Worm (Caenorhabditis elegans): ENCODE results near the gene Y66D12A.3.

The Y66D12A.3 gene

DNA sequence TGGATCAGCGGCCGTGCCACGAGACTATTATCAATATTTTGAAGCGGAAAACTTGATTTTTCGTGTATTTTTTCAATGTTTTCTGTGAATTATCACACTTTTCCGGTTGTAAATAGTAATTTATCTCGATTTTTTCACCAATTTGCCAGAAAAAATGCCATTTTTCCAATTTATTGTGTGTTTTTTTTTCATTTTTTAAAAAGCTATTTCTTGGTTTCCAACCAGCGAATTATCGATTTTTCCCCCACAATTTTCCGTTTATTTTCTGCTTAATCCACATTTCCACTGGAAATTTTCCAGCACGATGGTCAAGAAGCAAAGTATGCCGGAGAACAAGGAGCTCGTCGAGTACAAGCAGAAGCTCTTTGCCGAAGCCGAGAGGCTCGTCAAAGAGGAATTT, 21.2 kb upstream of the Y66D12A.3 start, which contains the start of gene psme-3:
psme-3 (plus strand) TSS at position 301 of the 400 bp plus-strand sequence.
- no peak for TF ChIP-seq mls-2 (tag; optimal IDR thresholded peaks at IDR 0.05)
- TF ChIP-seq ceh-39 (tag; optimal IDR thresholded peaks at IDR 0.05): no peak
- TF ChIP-seq lin-13 (tag; optimal IDR thresholded peaks at IDR 0.05): no peak
- TF ChIP-seq zip-8 (tag; optimal IDR thresholded peaks at IDR 0.05): no peak
- TF ChIP-seq ceh-43 (GFP tag; optimal IDR thresholded peaks at IDR 0.05): no peak
- no peak for TF ChIP-seq pha-4 (tag; optimal IDR thresholded peaks at IDR 0.05)
- no peak for TF ChIP-seq ham-2 (GFP tag; optimal IDR thresholded peaks at IDR 0.05)
- TF ChIP-seq lsy-2 (tag; optimal IDR thresholded peaks at IDR 0.05): no peak
- no peak for TF ChIP-seq nhr-2 (tag; optimal IDR thresholded peaks at IDR 0.05)
- no peak for TF ChIP-seq snpc-4 (tag; optimal IDR thresholded peaks at IDR 0.05)
- no peak for TF ChIP-seq cnd-1 (tag; optimal IDR thresholded peaks at IDR 0.05)

DNA sequence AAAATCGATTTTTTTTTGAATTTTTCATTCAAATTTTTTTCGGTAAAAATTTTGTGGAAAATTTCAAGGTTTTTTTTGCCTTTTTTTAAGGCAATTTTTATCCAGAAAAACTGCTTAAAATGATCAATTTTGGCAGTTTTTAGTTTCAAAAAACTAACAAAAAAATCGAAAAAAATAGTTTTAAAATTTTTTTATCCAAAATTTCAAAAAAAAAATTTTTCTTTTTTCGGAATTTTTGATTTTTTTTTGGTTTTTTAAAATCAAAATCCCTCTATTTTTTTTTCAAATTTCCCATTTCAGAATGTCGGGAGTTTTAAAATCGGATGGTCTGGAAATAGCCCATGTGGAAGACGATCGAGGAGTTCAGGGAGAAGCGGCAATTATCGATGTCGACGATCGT, 15.1 kb upstream of the Y66D12A.3 start, which contains the start of gene Y66D12A.8:
Y66D12A.8 (plus strand) TSS at position 301 of the 400 bp plus-strand sequence.
- no peak for TF ChIP-seq nhr-12 (tag; optimal IDR thresholded peaks at IDR 0.05)

DNA sequence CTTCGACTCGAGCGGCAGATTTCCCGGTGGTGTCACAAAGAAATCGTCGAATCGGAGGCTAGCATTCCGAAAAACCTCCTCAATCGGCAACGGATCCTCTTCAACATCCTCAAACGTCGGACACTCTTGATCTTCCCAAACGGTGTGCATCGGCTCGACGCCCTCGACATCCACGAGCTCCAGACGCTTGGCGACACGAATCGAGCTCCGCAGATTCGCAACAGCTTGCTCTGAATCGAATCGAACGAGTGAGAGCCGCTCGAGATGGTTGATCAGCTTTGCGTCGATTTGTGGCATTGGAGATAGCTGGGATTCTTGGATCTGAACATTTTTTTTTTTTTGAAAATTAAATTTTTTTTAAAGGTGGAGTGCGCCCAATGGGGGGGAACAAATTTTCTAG, 9.6 kb upstream of the Y66D12A.3 start:
- TF ChIP-seq snpc-4 (tag; optimal IDR thresholded peaks at IDR 0.05) (no peak), mls-2 (tag; optimal IDR thresholded peaks at IDR 0.05) (no peak), unc-120 (tag; optimal IDR thresholded peaks at IDR 0.05; ENCODE audit: poor library complexity, severe bottlenecking) (no peak), nhr-12 (tag; optimal IDR thresholded peaks at IDR 0.05) (no peak), nhr-28 (tag; optimal IDR thresholded peaks at IDR 0.05) (no peak), sptf-1 (tag; optimal IDR thresholded peaks at IDR 0.05) (no peak), sem-2 (GFP tag; optimal IDR thresholded peaks at IDR 0.05) (no peak), elt-1 (tag; optimal IDR thresholded peaks at IDR 0.05; ENCODE audit: borderline replicate concordance, insufficient read depth) (no peak), tbx-8 (GFP tag; optimal IDR thresholded peaks at IDR 0.05) (no peak), bed-3 (GFP tag; optimal IDR thresholded peaks at IDR 0.05) (no peak), cnd-1 (tag; optimal IDR thresholded peaks at IDR 0.05) (no peak), nhr-237 (tag; optimal IDR thresholded peaks at IDR 0.05) (no peak), M03D4.4 (tag; optimal IDR thresholded peaks at IDR 0.05) (no peak), ces-1 (GFP tag; optimal IDR thresholded peaks at IDR 0.05) (no peak), mep-1 (tag; optimal IDR thresholded peaks at IDR 0.05) (no peak), ceh-83 (GFP tag; optimal IDR thresholded peaks at IDR 0.05) (no peak), zip-8 (tag; optimal IDR thresholded peaks at IDR 0.05) (no peak), flh-1 (GFP tag; optimal IDR thresholded peaks at IDR 0.05) (no peak)

DNA sequence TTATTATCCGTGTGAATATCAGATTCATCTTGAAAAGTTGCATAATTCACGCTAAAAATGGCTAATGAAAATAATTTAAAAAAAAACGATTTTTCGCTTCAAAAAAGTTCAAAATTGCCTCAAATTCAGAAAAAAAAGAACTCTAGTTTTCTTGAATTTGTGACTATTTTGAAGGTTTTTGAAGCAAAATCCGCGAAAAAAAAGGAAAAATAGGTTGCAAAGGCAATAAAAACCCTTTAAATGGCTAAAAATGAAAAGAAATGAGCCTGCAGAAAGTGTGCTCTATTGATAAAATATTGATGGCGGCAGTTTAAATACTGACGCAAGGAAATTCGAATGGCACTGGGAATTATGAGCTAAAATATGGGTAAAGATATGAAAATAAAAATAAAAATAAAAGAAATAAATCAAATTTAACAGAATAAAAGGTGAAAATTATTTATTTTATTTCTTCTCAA, 8.6 kb upstream of the Y66D12A.3 start, which contains the start of gene Y66D12A.7:
Y66D12A.7 (minus strand) TSS at position 51 of the 458 bp plus-strand sequence.
- TF ChIP-seq unc-120 (tag; optimal IDR thresholded peaks at IDR 0.05; ENCODE audit: poor library complexity, severe bottlenecking) (peak; percentile 13), ceh-43 (GFP tag; optimal IDR thresholded peaks at IDR 0.05) (no peak)

DNA sequence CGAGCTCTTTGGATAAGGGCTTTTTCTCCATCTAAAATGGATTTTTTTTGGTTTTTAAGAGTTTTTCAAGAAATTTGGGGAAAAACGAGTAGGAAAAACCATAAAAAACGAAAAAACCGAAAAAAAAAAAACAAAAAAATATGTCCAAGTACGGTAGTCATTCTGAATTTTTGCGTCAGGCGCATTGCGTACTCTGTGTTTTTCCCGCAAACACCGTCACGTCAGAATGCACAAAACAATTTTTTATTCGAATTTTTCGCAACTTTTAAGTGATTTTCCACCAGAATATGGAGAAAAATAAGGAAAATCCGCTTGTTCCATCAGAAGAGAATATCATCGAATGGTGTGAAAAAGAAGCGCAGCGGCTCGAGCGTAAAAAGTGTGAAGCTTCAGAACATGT, 7.6 kb upstream of the Y66D12A.3 start, which contains the start of the genes Y66D12A.6 and ceh-92:
Y66D12A.6 (minus strand) TSS at position 31 of the 400 bp plus-strand sequence.
ceh-92 (plus strand) TSS at position 229 of the 400 bp plus-strand sequence.
- TF ChIP-seq snpc-4 (tag; optimal IDR thresholded peaks at IDR 0.05) (no peak), sem-2 (GFP tag; optimal IDR thresholded peaks at IDR 0.05) (no peak), lin-13 (tag; optimal IDR thresholded peaks at IDR 0.05) (no peak), nhr-237 (tag; optimal IDR thresholded peaks at IDR 0.05) (no peak), nhr-76 (tag; optimal IDR thresholded peaks at IDR 0.05) (no peak), elt-3 (tag; optimal IDR thresholded peaks at IDR 0.05) (no peak), zip-8 (tag; optimal IDR thresholded peaks at IDR 0.05) (no peak), ztf-11 (tag; optimal IDR thresholded peaks at IDR 0.05) (no peak), blmp-1 (tag; optimal IDR thresholded peaks at IDR 0.05) (no peak), mls-2 (tag; optimal IDR thresholded peaks at IDR 0.05) (no peak), ceh-83 (GFP tag; optimal IDR thresholded peaks at IDR 0.05) (no peak), unc-39 (tag; optimal IDR thresholded peaks at IDR 0.05) (no peak), lsy-2 (tag; optimal IDR thresholded peaks at IDR 0.05) (no peak), cnd-1 (tag; optimal IDR thresholded peaks at IDR 0.05) (no peak)

DNA sequence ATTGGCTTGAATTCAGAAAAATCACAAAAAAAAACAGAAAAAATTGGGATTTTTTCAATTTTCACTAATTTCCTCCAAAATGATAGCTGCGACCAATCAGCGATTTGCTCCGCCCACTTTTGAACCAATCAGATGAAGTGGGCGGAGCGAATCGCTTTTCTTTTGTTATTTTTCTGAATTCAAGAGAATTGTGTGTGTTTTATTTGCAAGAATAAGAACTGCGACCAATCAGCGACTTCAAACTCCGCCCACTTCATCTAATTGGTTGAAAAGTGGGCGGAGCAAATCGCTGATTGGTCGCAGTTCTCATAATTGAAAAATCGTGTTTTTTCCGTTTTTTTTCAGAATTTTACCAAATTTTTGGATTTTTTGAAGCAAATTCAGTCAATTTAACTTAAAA, 6.4 kb upstream of the Y66D12A.3 start:
- TF ChIP-seq lin-13 (tag; optimal IDR thresholded peaks at IDR 0.05) (no peak), ceh-83 (GFP tag; optimal IDR thresholded peaks at IDR 0.05) (no peak), mab-5 (tag; optimal IDR thresholded peaks at IDR 0.05) (no peak), ceh-43 (GFP tag; optimal IDR thresholded peaks at IDR 0.05) (no peak), unc-62 (GFP tag; optimal IDR thresholded peaks at IDR 0.05) (no peak), elt-1 (tag; optimal IDR thresholded peaks at IDR 0.05; ENCODE audit: borderline replicate concordance, insufficient read depth) (no peak), M03D4.4 (tag; optimal IDR thresholded peaks at IDR 0.05) (no peak), sem-2 (GFP tag; optimal IDR thresholded peaks at IDR 0.05) (no peak), nhr-237 (tag; optimal IDR thresholded peaks at IDR 0.05) (no peak), nhr-76 (tag; optimal IDR thresholded peaks at IDR 0.05) (no peak), tbx-8 (GFP tag; optimal IDR thresholded peaks at IDR 0.05) (no peak), lin-32 (GFP tag; optimal IDR thresholded peaks at IDR 0.05) (no peak), sptf-1 (tag; optimal IDR thresholded peaks at IDR 0.05) (no peak)

Measured in whole organism, mixed stage, embryonic.